Fruit fly (Drosophila melanogaster) whole organism, prepupa: ENCODE results near the gene Bug22.
A peak's percentile ranks its signal among the peaks of the same experiment; 100 is the strongest.

Experiments
- Blimp-1 ChIP-seq: fragments of 200-800 bp; sonication (Bioruptor generic); optimal IDR thresholded peaks from 3 replicates; lab custom pipeline; 2017; ENCODE audit warnings: missing biosample characterization, missing genetic modification characterization, mild to moderate bottlenecking, moderate library complexity, missing genetic modification reagents
- CG10631 ChIP-seq: fragments of 200-800 bp; sonication (Bioruptor generic); optimal IDR thresholded peaks from 2 replicates; lab custom pipeline; 2016; ENCODE audit warnings: missing biosample characterization, missing genetic modification characterization
- CG10669 ChIP-seq: fragments of 200-800 bp; sonication (Bioruptor generic); optimal IDR thresholded peaks from 3 replicates; lab custom pipeline; 2018; ENCODE audit warnings: missing biosample characterization, mild to moderate bottlenecking, missing genetic modification characterization, moderate library complexity
- CG11294 ChIP-seq: fragments of 200-800 bp; sonication (Bioruptor generic); IDR thresholded peaks from 2 replicates; pipeline ENCODE4 v1.3.6; 2022; ENCODE audit warnings: missing biosample characterization, missing genetic modification characterization
- CG11902 ChIP-seq: fragments of 200-800 bp; sonication (Bioruptor generic); optimal IDR thresholded peaks from 3 replicates; lab custom pipeline; 2016; ENCODE audit warnings: missing biosample characterization, missing genetic modification characterization
- CG15336 ChIP-seq: fragments of 200-800 bp; sonication (Bioruptor generic); IDR thresholded peaks from 2 replicates; pipeline ENCODE4 v1.3.6; 2022; ENCODE audit warnings: missing biosample characterization, missing genetic modification characterization
- CG1621 ChIP-seq: fragments of 200-800 bp; sonication (Bioruptor generic); optimal IDR thresholded peaks from 3 replicates; lab custom pipeline; 2018; ENCODE audit warnings: missing biosample characterization, mild to moderate bottlenecking, missing genetic modification characterization
- CG31627 ChIP-seq: fragments of 200-800 bp; sonication (Bioruptor generic); optimal IDR thresholded peaks from 3 replicates; lab custom pipeline; 2016; ENCODE audit warnings: missing biosample characterization, missing genetic modification characterization
- CG32006 ChIP-seq: fragments of 200-800 bp; sonication (Bioruptor generic); optimal IDR thresholded peaks from 3 replicates; lab custom pipeline; 2017; ENCODE audit warnings: missing biosample characterization, mild to moderate bottlenecking, missing genetic modification characterization
- CG34406 ChIP-seq: fragments of 200-800 bp; sonication (Bioruptor generic); optimal IDR thresholded peaks from 3 replicates; lab custom pipeline; 2016; ENCODE audit warnings: missing biosample characterization, missing genetic modification characterization
- CG3919 ChIP-seq: fragments of 200-800 bp; sonication (Bioruptor generic); optimal IDR thresholded peaks from 3 replicates; lab custom pipeline; 2016; ENCODE audit warnings: missing biosample characterization, missing genetic modification characterization
- CG4318 ChIP-seq: fragments of 200-800 bp; sonication (Bioruptor generic); optimal IDR thresholded peaks from 3 replicates; lab custom pipeline; 2017; ENCODE audit warnings: missing biosample characterization, mild to moderate bottlenecking, missing genetic modification characterization
- CG6163 ChIP-seq: fragments of 200-800 bp; sonication (Bioruptor generic); IDR thresholded peaks from 3 replicates; pipeline ENCODE4 v1.3.6; 2022; ENCODE audit warnings: missing biosample characterization, missing genetic modification characterization
- CG6276 ChIP-seq: fragments of 200-800 bp; sonication (Bioruptor generic); optimal IDR thresholded peaks from 2 replicates; lab custom pipeline; 2017; ENCODE audit warnings: missing biosample characterization, mild to moderate bottlenecking, missing genetic modification characterization
- CG6854 ChIP-seq: fragments of 200-800 bp; sonication (Bioruptor generic); optimal IDR thresholded peaks from 2 replicates; lab custom pipeline; 2017; ENCODE audit warnings: missing biosample characterization, mild to moderate bottlenecking, missing genetic modification characterization
- CG7368 ChIP-seq: fragments of 200-800 bp; sonication (Bioruptor generic); optimal IDR thresholded peaks from 3 replicates; lab custom pipeline; 2016; ENCODE audit warnings: missing biosample characterization, missing genetic modification characterization
- CG8119 ChIP-seq: fragments of 200-800 bp; sonication (Bioruptor generic); IDR thresholded peaks from 3 replicates; pipeline ENCODE4 v1.3.6; 2022; ENCODE audit warnings: missing biosample characterization, missing genetic modification characterization
- CG8319 ChIP-seq: fragments of 200-800 bp; sonication (Bioruptor generic); optimal IDR thresholded peaks from 3 replicates; lab custom pipeline; 2016; ENCODE audit warnings: missing biosample characterization, missing genetic modification characterization
- CG8632 ChIP-seq: fragments of 200-800 bp; sonication (Bioruptor generic); optimal IDR thresholded peaks from 3 replicates; lab custom pipeline; 2016; ENCODE audit warnings: missing biosample characterization, missing genetic modification characterization
- Eip75B ChIP-seq: fragments of 200-800 bp; sonication (Bioruptor generic); optimal IDR thresholded peaks from 3 replicates; lab custom pipeline; 2016; ENCODE audit warnings: missing biosample characterization, missing genetic modification characterization
- Eip78C ChIP-seq: fragments of 200-800 bp; sonication (Bioruptor generic); peaks from one replicate; lab custom pipeline; 2016; ENCODE audit warnings: missing biosample characterization, missing genetic modification characterization
- Ets96B ChIP-seq: fragments of 200-800 bp; optimal IDR thresholded peaks from 2 replicates; lab custom pipeline; 2019; ENCODE audit warnings: missing biosample characterization, mild to moderate bottlenecking, missing genetic modification characterization, moderate library complexity
- Gug ChIP-seq: fragments of 200-800 bp; sonication (Bioruptor generic); IDR thresholded peaks from 2 replicates; pipeline ENCODE4 v1.3.6; 2022; ENCODE audit warnings: missing biosample characterization, missing genetic modification characterization
- Hr39 ChIP-seq: fragments of 200-800 bp; sonication (Bioruptor generic); optimal IDR thresholded peaks from 2 replicates; lab custom pipeline; 2016; ENCODE audit warnings: missing biosample characterization, missing genetic modification characterization
- Met ChIP-seq: fragments of 200-800 bp; sonication (Bioruptor generic); optimal IDR thresholded peaks from 3 replicates; lab custom pipeline; 2016; ENCODE audit warnings: missing biosample characterization, missing genetic modification characterization
- Smox ChIP-seq: fragments of 200-800 bp; sonication (Bioruptor generic); optimal IDR thresholded peaks from 3 replicates; lab custom pipeline; 2016; ENCODE audit warnings: missing biosample characterization, missing genetic modification characterization
- Sox102F ChIP-seq: fragments of 200-800 bp; sonication (Bioruptor generic); optimal IDR thresholded peaks from 2 replicates; lab custom pipeline; 2016; ENCODE audit warnings: missing biosample characterization, mild to moderate bottlenecking, missing genetic modification characterization
- Sox15 ChIP-seq: fragments of 200-800 bp; sonication (Bioruptor generic); optimal IDR thresholded peaks from 3 replicates; lab custom pipeline; 2016; ENCODE audit warnings: missing biosample characterization, missing genetic modification characterization
- achi ChIP-seq: fragments of 200-800 bp; sonication (Bioruptor generic); optimal IDR thresholded peaks from 3 replicates; lab custom pipeline; 2016; ENCODE audit warnings: missing biosample characterization, missing genetic modification characterization
- cyc ChIP-seq: fragments of 200-800 bp; sonication (Bioruptor generic); optimal IDR thresholded peaks from 3 replicates; lab custom pipeline; 2016; ENCODE audit warnings: missing biosample characterization, missing genetic modification characterization
- dac ChIP-seq: fragments of 200-800 bp; sonication (Bioruptor generic); optimal IDR thresholded peaks from 2 replicates; lab custom pipeline; 2017; ENCODE audit warnings: missing biosample characterization, mild to moderate bottlenecking, missing genetic modification characterization
- eg ChIP-seq: fragments of 200-800 bp; sonication (Bioruptor generic); IDR thresholded peaks from 3 replicates; pipeline ENCODE4 v1.3.6; 2022; ENCODE audit warnings: missing biosample characterization, missing genetic modification characterization
- esn ChIP-seq: fragments of 200-800 bp; sonication (Bioruptor generic); optimal IDR thresholded peaks from 2 replicates; lab custom pipeline; 2016; ENCODE audit warnings: missing biosample characterization, mild to moderate bottlenecking, missing genetic modification characterization, moderate library complexity
- fd59A ChIP-seq: fragments of 200-800 bp; sonication (Bioruptor generic); optimal IDR thresholded peaks from 2 replicates; lab custom pipeline; 2017; ENCODE audit warnings: missing biosample characterization, mild to moderate bottlenecking, missing genetic modification characterization, missing genetic modification reagents
- fd85E ChIP-seq: fragments of 200-800 bp; sonication (Bioruptor generic); optimal IDR thresholded peaks from 3 replicates; lab custom pipeline; 2016; ENCODE audit warnings: missing biosample characterization, missing genetic modification characterization
- lz ChIP-seq: fragments of 200-800 bp; sonication (Bioruptor generic); optimal IDR thresholded peaks from 3 replicates; lab custom pipeline; 2016; ENCODE audit warnings: missing biosample characterization, missing genetic modification characterization
- net ChIP-seq: fragments of 200-800 bp; sonication (Bioruptor generic); optimal IDR thresholded peaks from 3 replicates; lab custom pipeline; 2016; ENCODE audit warnings: missing biosample characterization, missing genetic modification characterization
- pdm3 ChIP-seq: fragments of 200-800 bp; sonication (Bioruptor generic); optimal IDR thresholded peaks from 3 replicates; lab custom pipeline; 2016; ENCODE audit warnings: missing biosample characterization, missing genetic modification characterization
- salr ChIP-seq, 2 experiments: fragments of 200-800 bp; sonication (Bioruptor generic); optimal IDR thresholded peaks; 3 replicates each; lab custom pipeline; 2016 to 2018; ENCODE audit warnings: missing biosample characterization in 2 of 2, missing genetic modification characterization in 2 of 2, mild to moderate bottlenecking in 1 of 2
- spab ChIP-seq: fragments of 200-800 bp; sonication (Bioruptor generic); optimal IDR thresholded peaks from 2 replicates; lab custom pipeline; 2017; ENCODE audit warnings: missing biosample characterization, mild to moderate bottlenecking, missing genetic modification characterization, missing genetic modification reagents
- svp ChIP-seq: fragments of 200-800 bp; sonication (Bioruptor generic); peaks from one replicate; lab custom pipeline; 2016; ENCODE audit warnings: missing biosample characterization, missing genetic modification characterization
- topi ChIP-seq: fragments of 200-800 bp; sonication (Bioruptor generic); optimal IDR thresholded peaks from 3 replicates; lab custom pipeline; 2016; ENCODE audit warnings: missing biosample characterization, missing genetic modification characterization
- vri ChIP-seq: fragments of 200-800 bp; sonication (Bioruptor generic); optimal IDR thresholded peaks from 3 replicates; lab custom pipeline; 2016; ENCODE audit warnings: missing biosample characterization, mild to moderate bottlenecking, missing genetic modification characterization

Bug22 gene

dm6 chr2L:10387869-10388726, 42.6 kb downstream of the Bug22 start, which contains the start of gene da (continued):
- TF ChIP-seq lz (GFP tag; lab: Kevin White, UChicago) (peak; percentile 61), CG6163 (GFP tag; lab: Robert Waterston, UW) (no peak), CG10669 (GFP tag; lab: Kevin White, UChicago) (peak; percentile 22), CG4318 (GFP tag; lab: Kevin White, UChicago) (no peak), Sox15 (GFP tag; lab: Kevin White, UChicago) (peak; percentile 5), cyc (GFP tag; lab: Kevin White, UChicago) (peak; percentile 50), achi (GFP tag; lab: Kevin White, UChicago) (peak; percentile 45), CG11294 (no peak), Gug (no peak), CG6276 (GFP tag; lab: Kevin White, UChicago) (no peak), dac (GFP tag; lab: Kevin White, UChicago) (peak; percentile 8), Eip75B (GFP tag; lab: Kevin White, UChicago) (peak; percentile 67), fd59A (GFP tag; lab: Kevin White, UChicago) (no peak), CG3919 (GFP tag; lab: Kevin White, UChicago) (no peak), eg (GFP tag; lab: Robert Waterston, UW) (no peak; the same call in 1 of the 3 replicates), Blimp-1 (GFP tag; lab: Kevin White, UChicago) (peak; percentile 17), esn (peak; percentile 66), CG1621 (tag; lab: Kevin White, UChicago) (no peak), Sox102F (GFP tag; lab: Kevin White, UChicago) (peak; percentile 4), net (peak; percentile 23), Smox (peak; percentile 56), salr (GFP tag; optimal IDR thresholded peaks at IDR 0.05; lab: Kevin White, UChicago) (peak in 1 of 2 experiments; percentile 28), spab (GFP tag; lab: Kevin White, UChicago) (no peak), CG7368 (GFP tag; lab: Kevin White, UChicago) (peak; percentile 24), Ets96B (peak; percentile 24), svp (GFP tag; lab: Kevin White, UChicago) (no peak)

dm6 chr2L:10386824-10387223, 43.9 kb downstream of the Bug22 start:
- TF ChIP-seq CG4318 (GFP tag; lab: Kevin White, UChicago) (no peak), CG10631 (no peak), CG34406 (GFP tag; lab: Kevin White, UChicago) (no peak), CG11294 (no peak), CG7368 (GFP tag; lab: Kevin White, UChicago) (no peak), CG8319 (GFP tag; lab: Kevin White, UChicago) (no peak), salr (GFP tag; optimal IDR thresholded peaks at IDR 0.05; lab: Kevin White, UChicago) (no peak), Sox15 (GFP tag; lab: Kevin White, UChicago) (no peak), CG32006 (GFP tag; lab: Kevin White, UChicago) (no peak), vri (GFP tag; lab: Kevin White, UChicago) (no peak), Sox102F (GFP tag; lab: Kevin White, UChicago) (no peak), Hr39 (no peak), CG6163 (GFP tag; lab: Robert Waterston, UW) (no peak), Gug (no peak), CG10669 (GFP tag; lab: Kevin White, UChicago) (no peak)

- TF ChIP-seq CG15336 (GFP tag; lab: Robert Waterston, UW) (peak; percentile 65), spab (GFP tag; lab: Kevin White, UChicago) (no peak), CG6163 (GFP tag; lab: Robert Waterston, UW) (no peak), CG32006 (GFP tag; lab: Kevin White, UChicago) (no peak), fd85E (GFP tag; lab: Kevin White, UChicago) (no peak), salr (GFP tag; optimal IDR thresholded peaks at IDR 0.05; lab: Kevin White, UChicago) (peak in 1 of 2 experiments; percentile 69), achi (GFP tag; lab: Kevin White, UChicago) (peak; percentile 63), CG8119 (GFP tag; lab: Robert Waterston, UW) (peak; percentile 79; the same call in 2 of the 3 replicates), Met (GFP tag; lab: Kevin White, UChicago) (peak; percentile 72), CG6854 (GFP tag; lab: Kevin White, UChicago) (no peak), Eip78C (peak; percentile 91), CG8632 (GFP tag; lab: Kevin White, UChicago) (peak; percentile 51), topi (GFP tag; lab: Kevin White, UChicago) (peak; percentile 74), Gug (no peak), CG3919 (GFP tag; lab: Kevin White, UChicago) (no peak), Sox15 (GFP tag; lab: Kevin White, UChicago) (peak; percentile 49), lz (GFP tag; lab: Kevin White, UChicago) (peak; percentile 61), Blimp-1 (GFP tag; lab: Kevin White, UChicago) (no peak), Ets96B (peak; percentile 68), esn (peak; percentile 77), pdm3 (peak; percentile 78), CG31627 (peak; percentile 74), vri (GFP tag; lab: Kevin White, UChicago) (no peak), CG11902 (GFP tag; lab: Kevin White, UChicago) (peak; percentile 56), CG1621 (tag; lab: Kevin White, UChicago) (no peak)
Observed at dm6 chr2L:10386208-10386805, 44.4 kb downstream of the Bug22 start, which contains the start of the genes Cdk1 and mRpS7. Cdk1 (minus strand) TSS chr2L:10386262. mRpS7 (plus strand) TSS chr2L:10386662.
